Worm (Caenorhabditis elegans) whole organism, L1 larva: Measurements from ENCODE around the gene lips-5.

Source experiments
- C04F5.9 ChIP-seq: sonication (generic microtip); optimal IDR thresholded peaks from 2 replicates; lab custom pipeline; 2016; ENCODE audit warnings: missing genetic modification characterization, missing compliant biosample characterization
- C34B4.2 ChIP-seq: sonication (generic microtip); optimal IDR thresholded peaks from 2 replicates; lab custom pipeline; 2017; ENCODE audit warnings: mild to moderate bottlenecking, missing genetic modification characterization, missing compliant biosample characterization
- F16B12.6 ChIP-seq: fragments of 150-350 bp; optimal IDR thresholded peaks from 2 replicates; lab custom pipeline; 2014; ENCODE audit warnings: missing biosample characterization, missing genetic modification characterization
- Y116A8C.19 ChIP-seq: sonication (generic microtip); optimal IDR thresholded peaks from 2 replicates; lab custom pipeline; 2016; ENCODE audit warnings: missing compliant biosample characterization, missing genetic modification characterization, borderline replicate concordance
- aha-1 ChIP-seq: fragments of 150-350 bp; optimal IDR thresholded peaks from 2 replicates; lab custom pipeline; 2014; ENCODE audit warnings: missing biosample characterization, missing genetic modification characterization
- alr-1 ChIP-seq: fragments of 200-800 bp; sonication (Bioruptor generic); optimal IDR thresholded peaks from 2 replicates; lab custom pipeline; 2018; ENCODE audit warnings: borderline replicate concordance, mild to moderate bottlenecking, missing genetic modification characterization, missing compliant biosample characterization
- aly-2 ChIP-seq: fragments of 150-350 bp; optimal IDR thresholded peaks from 2 replicates; lab custom pipeline; 2014; ENCODE audit warnings: missing biosample characterization, missing genetic modification characterization
- blmp-1 ChIP-seq: fragments of 150-350 bp; optimal IDR thresholded peaks from 2 replicates; lab custom pipeline; 2014; ENCODE audit warnings: missing biosample characterization, missing genetic modification characterization
- ceh-63 ChIP-seq: fragments of 200-800 bp; sonication (Bioruptor generic); optimal IDR thresholded peaks from 2 replicates; lab custom pipeline; 2018; ENCODE audit warnings: mild to moderate bottlenecking, missing genetic modification characterization, missing compliant biosample characterization
- ceh-8 ChIP-seq: fragments of 200-800 bp; sonication (Bioruptor generic); optimal IDR thresholded peaks from 2 replicates; lab custom pipeline; 2018; ENCODE audit warnings: mild to moderate bottlenecking, missing genetic modification characterization, moderate library complexity, missing compliant biosample characterization
- ceh-82 ChIP-seq, 3 experiments: fragments of 150-350 bp in 1 of 3; sonication (generic microtip) in 2 of 3; optimal IDR thresholded peaks; 2 replicates each; lab custom pipeline; 2014 to 2017; ENCODE audit warnings: missing biosample characterization in 3 of 3, missing genetic modification characterization in 3 of 3
- ceh-88 ChIP-seq: fragments of 200-800 bp; sonication (Bioruptor generic); IDR thresholded peaks from 2 replicates; pipeline ENCODE4 v1.3.6; 2022; ENCODE audit warnings: missing genetic modification characterization, missing compliant biosample characterization
- ceh-90 ChIP-seq: sonication (generic microtip); optimal IDR thresholded peaks from 2 replicates; lab custom pipeline; 2016; ENCODE audit warnings: missing genetic modification characterization, missing compliant biosample characterization
- ces-1 ChIP-seq: fragments of 150-350 bp; optimal IDR thresholded peaks from 2 replicates; lab custom pipeline; 2014; ENCODE audit warnings: missing biosample characterization, missing genetic modification reagents, missing genetic modification characterization
- dpl-1 ChIP-seq, 3 experiments: fragments of 150-350 bp in 2 of 3; sonication (generic microtip) in 1 of 3; optimal IDR thresholded peaks; 2 replicates each; lab custom pipeline; 2014 to 2017; ENCODE audit warnings: missing biosample characterization in 3 of 3, missing genetic modification characterization in 3 of 3, missing genetic modification reagents in 3 of 3
- dsc-1 ChIP-seq: sonication (generic microtip); optimal IDR thresholded peaks from 2 replicates; lab custom pipeline; 2016; ENCODE audit warnings: mild to moderate bottlenecking, missing genetic modification characterization, missing compliant biosample characterization
- elt-2 ChIP-seq: sonication (generic microtip); optimal IDR thresholded peaks from 2 replicates; lab custom pipeline; 2016; ENCODE audit warnings: missing genetic modification characterization, mild to moderate bottlenecking, inconsistent platforms, missing compliant biosample characterization, missing genetic modification reagents
- fkh-8 ChIP-seq: sonication (generic microtip); optimal IDR thresholded peaks from 2 replicates; lab custom pipeline; 2016; ENCODE audit warnings: mild to moderate bottlenecking, missing genetic modification characterization, missing compliant biosample characterization
- fos-1 ChIP-seq: fragments of 150-350 bp; optimal IDR thresholded peaks from 2 replicates; lab custom pipeline; 2014; ENCODE audit warnings: missing biosample characterization, missing genetic modification characterization
- hlh-17 ChIP-seq: fragments of 200-800 bp; sonication (Bioruptor generic); optimal IDR thresholded peaks from 2 replicates; lab custom pipeline; 2018; ENCODE audit warnings: missing genetic modification characterization, mild to moderate bottlenecking, missing compliant biosample characterization, moderate library complexity, borderline replicate concordance
- hlh-4 ChIP-seq: sonication (generic microtip); optimal IDR thresholded peaks from 2 replicates; lab custom pipeline; 2016; ENCODE audit warnings: mild to moderate bottlenecking, missing genetic modification characterization, missing compliant biosample characterization
- hpl-2 ChIP-seq: fragments of 150-350 bp; optimal IDR thresholded peaks from 2 replicates; lab custom pipeline; 2014; ENCODE audit warnings: missing biosample characterization, missing genetic modification reagents, missing genetic modification characterization
- isw-1 ChIP-seq: fragments of 200-800 bp; sonication (Bioruptor generic); IDR thresholded peaks from 2 replicates; pipeline ENCODE4 v1.3.6; 2022; ENCODE audit warnings: missing genetic modification characterization, missing compliant biosample characterization
- lin-13 ChIP-seq: fragments of 150-350 bp; optimal IDR thresholded peaks from 2 replicates; lab custom pipeline; 2014; ENCODE audit warnings: missing biosample characterization, missing genetic modification reagents, missing genetic modification characterization
- lir-3 ChIP-seq: sonication (generic microtip); optimal IDR thresholded peaks from 2 replicates; lab custom pipeline; 2016; ENCODE audit warnings: mild to moderate bottlenecking, missing genetic modification characterization, moderate library complexity, missing compliant biosample characterization; ENCODE audit not compliant: poor library complexity
- lsy-2 ChIP-seq, 2 experiments: fragments of 150-350 bp; optimal IDR thresholded peaks; 2 replicates each; lab custom pipeline; 2014; ENCODE audit warnings: missing biosample characterization in 2 of 2, missing genetic modification characterization in 2 of 2
- mab-9 ChIP-seq: fragments of 200-800 bp; sonication (Bioruptor generic); IDR thresholded peaks from 2 replicates; pipeline ENCODE4 v1.3.6; 2022; ENCODE audit warnings: missing genetic modification reagents, missing genetic modification characterization, missing compliant biosample characterization
- mdl-1 ChIP-seq, 2 experiments: fragments of 150-350 bp; optimal IDR thresholded peaks; 2 replicates each; lab custom pipeline; 2014 to 2017; ENCODE audit warnings: missing biosample characterization in 2 of 2, missing genetic modification characterization in 2 of 2, inconsistent platforms in 1 of 2
- mef-2 ChIP-seq: fragments of 150-350 bp; optimal IDR thresholded peaks from 2 replicates; lab custom pipeline; 2014; ENCODE audit warnings: missing biosample characterization, missing genetic modification characterization
- mep-1 ChIP-seq: fragments of 150-350 bp; optimal IDR thresholded peaks from 2 replicates; lab custom pipeline; 2014; ENCODE audit warnings: missing biosample characterization, missing genetic modification characterization
- nhr-19 ChIP-seq: fragments of 200-800 bp; sonication (Bioruptor generic); conservative IDR thresholded peaks from 2 replicates; pipeline ENCODE4 v1.3.6; 2022; ENCODE audit warnings: missing genetic modification characterization, missing compliant biosample characterization
- nhr-237 ChIP-seq: fragments of 150-350 bp; optimal IDR thresholded peaks from 2 replicates; lab custom pipeline; 2014; ENCODE audit warnings: missing biosample characterization, missing genetic modification characterization
- nhr-28 ChIP-seq: fragments of 150-350 bp; optimal IDR thresholded peaks from 2 replicates; lab custom pipeline; 2014; ENCODE audit warnings: missing biosample characterization, missing genetic modification characterization
- nhr-77 ChIP-seq: fragments of 150-350 bp; optimal IDR thresholded peaks from 2 replicates; lab custom pipeline; 2014; ENCODE audit warnings: missing biosample characterization, missing genetic modification characterization
- nhr-84 ChIP-seq: sonication (generic microtip); optimal IDR thresholded peaks from 2 replicates; lab custom pipeline; 2017; ENCODE audit warnings: missing biosample characterization, missing genetic modification characterization
- nhr-85 ChIP-seq: sonication (generic microtip); peaks from one replicate; lab custom pipeline; 2016; ENCODE audit warnings: missing genetic modification characterization, inconsistent platforms, missing compliant biosample characterization
- nhr-90 ChIP-seq: sonication (generic microtip); optimal IDR thresholded peaks from 2 replicates; lab custom pipeline; 2016; ENCODE audit warnings: mild to moderate bottlenecking, missing genetic modification characterization, missing compliant biosample characterization; ENCODE audit not compliant: poor library complexity
- rnt-1 ChIP-seq: sonication (generic microtip); optimal IDR thresholded peaks from 2 replicates; lab custom pipeline; 2016; ENCODE audit warnings: mild to moderate bottlenecking, missing genetic modification characterization, moderate library complexity, missing compliant biosample characterization
- skn-1 ChIP-seq: fragments of 150-350 bp; optimal IDR thresholded peaks from 2 replicates; lab custom pipeline; 2014; ENCODE audit warnings: missing biosample characterization, missing genetic modification characterization
- snu-23 ChIP-seq: sonication (generic microtip); optimal IDR thresholded peaks from 2 replicates; lab custom pipeline; 2016; ENCODE audit warnings: missing genetic modification characterization, missing compliant biosample characterization
- sox-4 ChIP-seq: sonication (generic microtip); optimal IDR thresholded peaks from 2 replicates; lab custom pipeline; 2016; ENCODE audit warnings: missing genetic modification characterization, missing compliant biosample characterization
- sup-37 ChIP-seq: fragments of 200-800 bp; sonication (Bioruptor generic); optimal IDR thresholded peaks from 2 replicates; lab custom pipeline; 2018; ENCODE audit warnings: mild to moderate bottlenecking, missing genetic modification characterization, missing compliant biosample characterization
- swsn-7 ChIP-seq: sonication (generic microtip); optimal IDR thresholded peaks from 2 replicates; lab custom pipeline; 2016; ENCODE audit warnings: missing genetic modification characterization, missing compliant biosample characterization
- unc-62 ChIP-seq: fragments of 150-350 bp; optimal IDR thresholded peaks from 2 replicates; lab custom pipeline; 2014; ENCODE audit warnings: missing biosample characterization, missing genetic modification reagents, missing genetic modification characterization
- unc-86 ChIP-seq: sonication (generic microtip); optimal IDR thresholded peaks from 2 replicates; lab custom pipeline; 2016; ENCODE audit warnings: missing genetic modification characterization, missing compliant biosample characterization
- unc-98 ChIP-seq: fragments of 200-800 bp; sonication (Bioruptor generic); IDR thresholded peaks from 2 replicates; pipeline ENCODE4 v1.3.6; 2022; ENCODE audit warnings: missing genetic modification characterization, missing compliant biosample characterization
- vab-15 ChIP-seq: sonication (generic microtip); optimal IDR thresholded peaks from 2 replicates; lab custom pipeline; 2017; ENCODE audit warnings: missing genotype, mild to moderate bottlenecking, missing genetic modification characterization, missing compliant biosample characterization
- zip-4 ChIP-seq: fragments of 200-800 bp; sonication (Bioruptor generic); optimal IDR thresholded peaks from 2 replicates; lab custom pipeline; 2018; ENCODE audit warnings: mild to moderate bottlenecking, missing genetic modification characterization, moderate library complexity, missing compliant biosample characterization
- ztf-11 ChIP-seq, 2 experiments: sonication (generic microtip); optimal IDR thresholded peaks; 2 replicates each; lab custom pipeline; 2016 to 2017; ENCODE audit warnings: missing genetic modification characterization in 2 of 2, missing biosample characterization in 1 of 2, missing compliant biosample characterization in 1 of 2

lips-5 gene

ce11 chrIV:11822454-11822853 is 48.9 kb upstream of the lips-5 start (continued):
- TF ChIP-seq hlh-17 (GFP tag; lab: Kevin White, UChicago), result no peak
- no peak for TF ChIP-seq ceh-63
- peak; percentile 47 for TF ChIP-seq nhr-85 (tag; lab: Kevin White, UChicago)
- no peak for TF ChIP-seq sox-4 (tag; lab: Kevin White, UChicago)
- TF ChIP-seq C04F5.9 (tag; lab: Kevin White, UChicago), result no peak
- no peak for TF ChIP-seq ceh-90 (tag; lab: Kevin White, UChicago)
- no peak for TF ChIP-seq mab-9 (GFP tag; lab: Robert Waterston, UW)
- TF ChIP-seq fkh-8 (tag; lab: Kevin White, UChicago), result peak; percentile 21
- peak; percentile 59 for TF ChIP-seq rnt-1
- no peak for TF ChIP-seq nhr-237
- no peak for TF ChIP-seq hpl-2
- no peak for TF ChIP-seq Y116A8C.19 (tag; lab: Kevin White, UChicago)
- peak; percentile 1 for TF ChIP-seq nhr-77 (tag; lab: Kevin White, UChicago)
- TF ChIP-seq mef-2, result no peak
- TF ChIP-seq unc-86, result peak; percentile 15
- peak; percentile 23 for TF ChIP-seq dsc-1 (tag; lab: Kevin White, UChicago)
- TF ChIP-seq ceh-82 (tag; optimal IDR thresholded peaks at IDR 0.05; lab: Kevin White, UChicago), result peak; percentile 10 to 85 (median 34)
- TF ChIP-seq ztf-11 (tag; optimal IDR thresholded peaks at IDR 0.05; lab: Kevin White, UChicago), result no peak
- TF ChIP-seq nhr-28 (tag; lab: Kevin White, UChicago), result no peak
- no peak for TF ChIP-seq elt-2 (tag; lab: Kevin White, UChicago)
- peak; percentile 46; the same call in 1 of the 2 replicates for TF ChIP-seq isw-1 (GFP tag; lab: Robert Waterston, UW)
- peak; percentile 10 for TF ChIP-seq fos-1 (tag; lab: Kevin White, UChicago)
- TF ChIP-seq lir-3 (tag; lab: Kevin White, UChicago), result no peak
- no peak for TF ChIP-seq vab-15 (tag; lab: Kevin White, UChicago)
- TF ChIP-seq snu-23, result peak; percentile 57
- TF ChIP-seq nhr-84 (tag; lab: Kevin White, UChicago), result no peak
- peak; percentile 51 for TF ChIP-seq skn-1 (tag; lab: Kevin White, UChicago)
- no peak for TF ChIP-seq sup-37 (GFP tag; lab: Kevin White, UChicago)
- TF ChIP-seq lin-13 (GFP tag; lab: Kevin White, UChicago), result peak; percentile 48
- no peak for TF ChIP-seq aly-2 (tag; lab: Kevin White, UChicago)
- TF ChIP-seq mdl-1 (tag; optimal IDR thresholded peaks at IDR 0.05; lab: Kevin White, UChicago), result peak in 1 of 2 experiments; percentile 29
- no peak for TF ChIP-seq nhr-90 (tag; lab: Kevin White, UChicago)
- TF ChIP-seq F16B12.6 (tag; lab: Kevin White, UChicago), result peak; percentile 3
- TF ChIP-seq ceh-88 (GFP tag; lab: Robert Waterston, UW), result peak; percentile 21; the same call in 1 of the 2 replicates
- no peak for TF ChIP-seq unc-62 (GFP tag; lab: Kevin White, UChicago)
- peak; percentile 44 to 80 for TF ChIP-seq lsy-2 (tag; optimal IDR thresholded peaks at IDR 0.05; lab: Kevin White, UChicago)
- no peak for TF ChIP-seq hlh-4 (tag; lab: Kevin White, UChicago)

DNA sequence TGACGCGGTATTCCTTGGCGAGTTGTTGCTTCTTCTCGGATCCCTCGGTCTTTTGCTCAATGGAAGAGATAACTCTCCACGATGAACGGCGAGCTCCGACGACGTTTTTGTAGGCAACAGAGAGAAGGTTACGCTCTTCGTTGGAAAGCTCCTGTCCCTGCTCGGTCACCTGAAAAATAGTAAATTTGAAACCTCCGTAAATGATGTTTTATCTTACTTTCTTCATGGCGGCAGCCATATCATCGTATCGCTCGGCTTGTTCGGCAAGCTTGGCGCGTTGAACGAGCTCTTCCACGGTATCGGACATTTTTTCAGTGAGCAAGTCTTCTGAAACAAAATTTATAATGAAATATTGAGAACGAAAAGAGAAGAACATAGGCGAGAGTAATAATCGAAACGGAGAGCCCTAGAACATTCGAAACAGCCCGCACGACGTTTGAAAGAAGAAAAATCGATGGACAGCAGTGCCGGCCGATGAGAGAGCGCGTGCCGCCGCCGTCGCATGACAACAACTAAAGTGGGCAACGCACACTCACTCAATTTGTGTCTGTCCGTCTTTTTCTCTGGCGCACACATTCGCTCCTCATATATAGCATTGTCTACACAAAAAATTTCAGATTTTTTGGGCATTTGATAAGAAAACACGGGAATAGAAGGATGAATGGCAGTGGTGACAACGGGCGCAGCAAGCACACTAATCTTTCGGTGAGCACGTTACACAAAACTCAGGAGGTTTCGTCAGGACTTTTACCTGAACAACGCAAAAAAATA is 48.2 kb upstream of the lips-5 start, which contains the start of the genes par-5 and M117.3:
par-5 (minus strand) TSS at position 334 of the 771 bp plus-strand sequence.
M117.3 (plus strand) TSS at position 616 of the 771 bp plus-strand sequence.
- TF ChIP-seq nhr-237 (no peak), hlh-4 (tag; lab: Kevin White, UChicago) (no peak), mdl-1 (tag; optimal IDR thresholded peaks at IDR 0.05; lab: Kevin White, UChicago) (peak in 1 of 2 experiments; percentile 88), hpl-2 (no peak), skn-1 (tag; lab: Kevin White, UChicago) (peak; percentile 14), dpl-1 (GFP tag; optimal IDR thresholded peaks at IDR 0.05; lab: Kevin White, UChicago) (peak; percentile 49 to 59 (median 56)), ces-1 (GFP tag; lab: Kevin White, UChicago) (no peak), dsc-1 (tag; lab: Kevin White, UChicago) (peak; percentile 57), rnt-1 (peak; percentile 36), nhr-19 (GFP tag; lab: Robert Waterston, UW) (peak; percentile 46), blmp-1 (tag; lab: Kevin White, UChicago) (no peak), nhr-84 (tag; lab: Kevin White, UChicago) (no peak), unc-98 (GFP tag; lab: Robert Waterston, UW) (no peak), aha-1 (no peak), aly-2 (tag; lab: Kevin White, UChicago) (no peak), swsn-7 (tag; lab: Kevin White, UChicago) (peak; percentile 72), C34B4.2 (no peak), ceh-8 (GFP tag; lab: Kevin White, UChicago) (peak; percentile 40), F16B12.6 (tag; lab: Kevin White, UChicago) (no peak), mep-1 (tag; lab: Kevin White, UChicago) (peak; percentile 58), lir-3 (tag; lab: Kevin White, UChicago) (peak; percentile 51), zip-4 (GFP tag; lab: Kevin White, UChicago) (no peak), alr-1 (tag; lab: Kevin White, UChicago) (no peak)
